Worm (Caenorhabditis elegans) whole organism, young adult: ENCODE data around the gene arr-1.

Source experiments
- B0019.2 ChIP-seq: fragments of 200-800 bp; sonication (Bioruptor generic); conservative IDR thresholded peaks from 2 replicates; pipeline ENCODE4 v1.3.6; 2022; ENCODE audit warnings: missing genetic modification reagents, missing genetic modification characterization, missing compliant biosample characterization
- B0035.1 ChIP-seq: sonication (generic microtip); optimal IDR thresholded peaks from 2 replicates; lab custom pipeline; 2016; ENCODE audit warnings: missing genetic modification characterization, mild to moderate bottlenecking, missing compliant biosample characterization, missing genotype, missing genetic modification reagents
- D2030.7 ChIP-seq: fragments of 200-800 bp; sonication (Bioruptor generic); IDR thresholded peaks from 2 replicates; pipeline ENCODE4 v1.3.6; 2022; ENCODE audit warnings: missing genetic modification reagents, missing genetic modification characterization, missing compliant biosample characterization
- F37B4.10 ChIP-seq: fragments of 200-800 bp; sonication (Bioruptor generic); IDR thresholded peaks from 2 replicates; pipeline ENCODE4 v1.3.6; 2022; ENCODE audit warnings: missing genetic modification characterization, missing compliant biosample characterization
- F52B5.7 ChIP-seq: sonication (generic microtip); optimal IDR thresholded peaks from 2 replicates; lab custom pipeline; 2016; ENCODE audit warnings: mild to moderate bottlenecking, missing genetic modification characterization, missing compliant biosample characterization
- F57C9.4 ChIP-seq: sonication (generic microtip); optimal IDR thresholded peaks from 2 replicates; lab custom pipeline; 2017; ENCODE audit warnings: mild to moderate bottlenecking, missing genetic modification characterization, missing compliant biosample characterization
- Y56A3A.18 ChIP-seq: fragments of 200-800 bp; sonication (Bioruptor generic); IDR thresholded peaks from 2 replicates; pipeline ENCODE4 v1.3.6; 2022; ENCODE audit warnings: missing genetic modification reagents, missing genetic modification characterization, missing compliant biosample characterization
- ZK185.1 ChIP-seq: sonication (generic microtip); optimal IDR thresholded peaks from 2 replicates; lab custom pipeline; 2016; ENCODE audit warnings: mild to moderate bottlenecking, missing genetic modification characterization, missing compliant biosample characterization; ENCODE audit not compliant: poor library complexity, severe bottlenecking
- akir-1 ChIP-seq: fragments of 200-800 bp; sonication (Bioruptor generic); optimal IDR thresholded peaks from 2 replicates; lab custom pipeline; 2018; ENCODE audit warnings: mild to moderate bottlenecking, missing genetic modification characterization, moderate library complexity, missing compliant biosample characterization
- attf-3 ChIP-seq: fragments of 200-800 bp; sonication (Bioruptor generic); conservative IDR thresholded peaks from 2 replicates; pipeline ENCODE4 v1.3.6; 2022; ENCODE audit warnings: missing genetic modification reagents, missing genetic modification characterization, missing compliant biosample characterization
- attf-5 ChIP-seq: fragments of 200-800 bp; sonication (Bioruptor generic); optimal IDR thresholded peaks from 2 replicates; lab custom pipeline; 2018; ENCODE audit warnings: mild to moderate bottlenecking, missing genetic modification characterization, missing compliant biosample characterization
- attf-6 ChIP-seq: fragments of 200-800 bp; sonication (Bioruptor generic); IDR thresholded peaks from 2 replicates; pipeline ENCODE4 v1.3.6; 2022; ENCODE audit warnings: missing genetic modification reagents, missing genetic modification characterization, missing compliant biosample characterization
- bed-1 ChIP-seq: fragments of 200-800 bp; sonication (Bioruptor generic); IDR thresholded peaks from 2 replicates; pipeline ENCODE4 v1.3.6; 2022; ENCODE audit warnings: missing genetic modification reagents, missing genetic modification characterization, missing compliant biosample characterization
- cebp-2 ChIP-seq: fragments of 200-800 bp; sonication (Bioruptor generic); IDR thresholded peaks from 2 replicates; pipeline ENCODE4 v1.3.6; 2022; ENCODE audit warnings: missing genetic modification characterization, missing compliant biosample characterization
- ceh-27 ChIP-seq: fragments of 200-800 bp; sonication (Bioruptor generic); optimal IDR thresholded peaks from 2 replicates; lab custom pipeline; 2018; ENCODE audit warnings: mild to moderate bottlenecking, missing genetic modification characterization, moderate library complexity, missing compliant biosample characterization
- ceh-79 ChIP-seq: sonication (generic microtip); optimal IDR thresholded peaks from 2 replicates; lab custom pipeline; 2017; ENCODE audit warnings: mild to moderate bottlenecking, missing genetic modification characterization, missing compliant biosample characterization
- die-1 ChIP-seq: sonication (generic microtip); optimal IDR thresholded peaks from 2 replicates; lab custom pipeline; 2016; ENCODE audit warnings: missing genotype, mild to moderate bottlenecking, missing genetic modification characterization, missing compliant biosample characterization
- dox-1 ChIP-seq: fragments of 200-800 bp; sonication (Bioruptor generic); IDR thresholded peaks from 2 replicates; pipeline ENCODE4 v1.3.6; 2022; ENCODE audit warnings: missing genetic modification reagents, missing genetic modification characterization, missing compliant biosample characterization
- dpff-1 ChIP-seq: sonication (generic microtip); optimal IDR thresholded peaks from 2 replicates; lab custom pipeline; 2017; ENCODE audit warnings: mild to moderate bottlenecking, missing genetic modification characterization, missing compliant biosample characterization
- dpl-1 ChIP-seq: fragments of 150-350 bp; optimal IDR thresholded peaks from 2 replicates; lab custom pipeline; 2014; ENCODE audit warnings: missing biosample characterization, missing genetic modification reagents, missing genetic modification characterization
- egrh-3 ChIP-seq: fragments of 200-800 bp; sonication (Bioruptor generic); IDR thresholded peaks from 2 replicates; pipeline ENCODE4 v1.3.6; 2022; ENCODE audit warnings: missing genetic modification reagents, missing genetic modification characterization, missing compliant biosample characterization
- hmg-1.2 ChIP-seq: fragments of 200-800 bp; sonication (Bioruptor generic); IDR thresholded peaks from 2 replicates; pipeline ENCODE4 v1.3.6; 2022; ENCODE audit warnings: missing genetic modification reagents, missing genetic modification characterization, missing compliant biosample characterization
- let-526 ChIP-seq: fragments of 200-800 bp; sonication (Bioruptor generic); IDR thresholded peaks from 2 replicates; pipeline ENCODE4 v1.3.6; 2022; ENCODE audit warnings: missing genetic modification reagents, missing genetic modification characterization, missing compliant biosample characterization
- lin-40 ChIP-seq: sonication (generic microtip); optimal IDR thresholded peaks from 2 replicates; lab custom pipeline; 2016; ENCODE audit warnings: missing genetic modification characterization, mild to moderate bottlenecking, missing compliant biosample characterization, missing genotype, missing genetic modification reagents
- lin-54 ChIP-seq: fragments of 200-800 bp; sonication (Bioruptor generic); optimal IDR thresholded peaks from 2 replicates; lab custom pipeline; 2018; ENCODE audit warnings: mild to moderate bottlenecking, missing genetic modification characterization, missing compliant biosample characterization
- madf-10 ChIP-seq: sonication (generic microtip); optimal IDR thresholded peaks from 2 replicates; lab custom pipeline; 2016; ENCODE audit warnings: mild to moderate bottlenecking, missing genetic modification characterization, missing compliant biosample characterization
- madf-3 ChIP-seq: fragments of 200-800 bp; sonication (Bioruptor generic); IDR thresholded peaks from 2 replicates; pipeline ENCODE4 v1.3.6; 2022; ENCODE audit warnings: missing genetic modification reagents, missing genetic modification characterization, missing compliant biosample characterization
- madf-8 ChIP-seq: fragments of 200-800 bp; sonication (Bioruptor generic); conservative IDR thresholded peaks from 2 replicates; pipeline ENCODE4 v1.3.6; 2022; ENCODE audit warnings: missing genetic modification reagents, missing genetic modification characterization, missing compliant biosample characterization
- mxl-1 ChIP-seq: sonication (generic microtip); optimal IDR thresholded peaks from 2 replicates; lab custom pipeline; 2016; ENCODE audit warnings: missing genetic modification characterization, missing compliant biosample characterization
- nhr-179 ChIP-seq: sonication (generic microtip); optimal IDR thresholded peaks from 2 replicates; lab custom pipeline; 2016; ENCODE audit warnings: mild to moderate bottlenecking, missing genetic modification characterization, missing compliant biosample characterization
- nhr-80 ChIP-seq: sonication (generic microtip); optimal IDR thresholded peaks from 2 replicates; lab custom pipeline; 2016; ENCODE audit warnings: missing genetic modification characterization, missing compliant biosample characterization
- pha-4 ChIP-seq: fragments of 150-350 bp; sonication (generic microtip); optimal IDR thresholded peaks from 2 replicates; lab custom pipeline; 2014; ENCODE audit warnings: missing biosample characterization, missing genetic modification reagents, missing genetic modification characterization
- sdz-38 ChIP-seq: sonication (generic microtip); optimal IDR thresholded peaks from 2 replicates; lab custom pipeline; 2016; ENCODE audit warnings: missing genotype, missing genetic modification characterization, missing compliant biosample characterization
- snpc-4 ChIP-seq, 5 experiments: fragments of 150-350 bp in 1 of 5; sonication (generic microtip) in 4 of 5; optimal IDR thresholded peaks; 2 replicates each; lab custom pipeline; 2014 to 2018; ENCODE audit warnings: missing genetic modification characterization in 5 of 5, missing biosample characterization in 3 of 5, antibody characterized with exemption in 2 of 5, mild to moderate bottlenecking in 2 of 5, missing compliant biosample characterization in 2 of 5, missing genotype in 2 of 5, moderate library complexity in 2 of 5, missing genetic modification reagents in 1 of 5
- tbx-9 ChIP-seq: sonication (generic microtip); optimal IDR thresholded peaks from 2 replicates; lab custom pipeline; 2016; ENCODE audit warnings: borderline replicate concordance, missing genetic modification characterization, inconsistent platforms, missing compliant biosample characterization
- unc-130 ChIP-seq: sonication (generic microtip); optimal IDR thresholded peaks from 2 replicates; lab custom pipeline; 2016; ENCODE audit warnings: missing genetic modification reagents, missing genetic modification characterization, missing compliant biosample characterization
- unc-62 ChIP-seq: fragments of 150-350 bp; optimal IDR thresholded peaks from 2 replicates; lab custom pipeline; 2014; ENCODE audit warnings: missing biosample characterization, missing genetic modification reagents, missing genetic modification characterization
- xnd-1 ChIP-seq: sonication (generic microtip); optimal IDR thresholded peaks from 2 replicates; lab custom pipeline; 2016; ENCODE audit warnings: missing genotype, missing genetic modification reagents, missing genetic modification characterization, missing compliant biosample characterization
- zfh-2 ChIP-seq: fragments of 200-800 bp; sonication (Bioruptor generic); conservative IDR thresholded peaks from 2 replicates; pipeline ENCODE4 v1.3.6; 2022; ENCODE audit warnings: missing genetic modification reagents, missing genetic modification characterization, missing compliant biosample characterization
- zim-3 ChIP-seq: sonication (generic microtip); optimal IDR thresholded peaks from 2 replicates; lab custom pipeline; 2017; ENCODE audit warnings: mild to moderate bottlenecking, missing genetic modification characterization, moderate library complexity, missing compliant biosample characterization
- ztf-22 ChIP-seq: fragments of 200-800 bp; sonication (Bioruptor generic); optimal IDR thresholded peaks from 2 replicates; lab custom pipeline; 2018; ENCODE audit warnings: mild to moderate bottlenecking, missing genetic modification characterization, moderate library complexity, missing compliant biosample characterization
- ztf-25 ChIP-seq: fragments of 200-800 bp; sonication (Bioruptor generic); IDR thresholded peaks from 2 replicates; pipeline ENCODE4 v1.3.6; 2022; ENCODE audit warnings: missing genetic modification reagents, missing genetic modification characterization, missing compliant biosample characterization
- ztf-6 ChIP-seq: fragments of 200-800 bp; sonication (Bioruptor generic); IDR thresholded peaks from 2 replicates; pipeline ENCODE4 v1.3.6; 2022; ENCODE audit warnings: missing genetic modification reagents, missing genetic modification characterization, missing compliant biosample characterization

The arr-1 gene

ce11 chrX:974499-975235 is 24.1 kb downstream of the arr-1 start, which contains the start of gene vps-45:
TSS of gene vps-45 (minus strand) at chrX:974848.
- TF ChIP-seq snpc-4 (GFP tag; optimal IDR thresholded peaks at IDR 0.05; lab: Kevin White, UChicago) (no peak), snpc-4 (tag; optimal IDR thresholded peaks at IDR 0.05; lab: Kevin White, UChicago) (peak in 2 of 4 experiments; percentile 80 to 82), nhr-179 (tag; lab: Kevin White, UChicago) (no peak), madf-10 (tag; lab: Kevin White, UChicago) (no peak), lin-40 (peak; percentile 8), zfh-2 (GFP tag; lab: Robert Waterston, UW) (peak; percentile 69), dox-1 (GFP tag; lab: Robert Waterston, UW) (no peak), hmg-1.2 (GFP tag; lab: Robert Waterston, UW) (peak; percentile 38), ceh-27 (GFP tag; lab: Kevin White, UChicago) (peak; percentile 41), xnd-1 (tag; lab: Kevin White, UChicago) (no peak), F37B4.10 (GFP tag; lab: Robert Waterston, UW) (no peak), ztf-6 (no peak), attf-5 (GFP tag; lab: Kevin White, UChicago) (peak; percentile 21), nhr-80 (tag; lab: Kevin White, UChicago) (peak; percentile 37), cebp-2 (no peak)
- TF ChIP-seq, all 124 proteins: peak for 7

ce11 chrX:975236-975535 is 24.6 kb downstream of the arr-1 start:
- TF ChIP-seq unc-130 (GFP tag; lab: Kevin White, UChicago): no peak
- TF ChIP-seq lin-54 (GFP tag; lab: Kevin White, UChicago): no peak
- no peak for TF ChIP-seq snpc-4 (GFP tag; optimal IDR thresholded peaks at IDR 0.05; lab: Kevin White, UChicago)
- peak in 2 of 4 experiments; percentile 62 to 72 for TF ChIP-seq snpc-4 (tag; optimal IDR thresholded peaks at IDR 0.05; lab: Kevin White, UChicago)
- no peak for TF ChIP-seq let-526 (GFP tag; lab: Robert Waterston, UW)
- no peak for TF ChIP-seq madf-3 (GFP tag; lab: Robert Waterston, UW)

ce11 chrX:977958-978686 is 27.5 kb downstream of the arr-1 start, which contains the start of gene abhd-3.2:
TSS of gene abhd-3.2 (minus strand) at chrX:978008.
- TF ChIP-seq ztf-22 (GFP tag; lab: Kevin White, UChicago) (peak; percentile 88), ceh-79 (no peak), ZK185.1 (tag; lab: Kevin White, UChicago) (no peak), dpl-1 (GFP tag; lab: Kevin White, UChicago) (no peak), attf-3 (GFP tag; lab: Robert Waterston, UW) (no peak), akir-1 (GFP tag; lab: Kevin White, UChicago) (no peak), egrh-3 (no peak), attf-5 (GFP tag; lab: Kevin White, UChicago) (no peak), unc-62 (GFP tag; lab: Kevin White, UChicago) (peak; percentile 66), nhr-80 (tag; lab: Kevin White, UChicago) (peak; percentile 98), lin-54 (GFP tag; lab: Kevin White, UChicago) (no peak), tbx-9 (no peak), F57C9.4 (tag; lab: Kevin White, UChicago) (no peak), dpff-1 (tag; lab: Kevin White, UChicago) (no peak), sdz-38 (no peak), D2030.7 (no peak), Y56A3A.18 (GFP tag; lab: Robert Waterston, UW) (no peak), B0019.2 (GFP tag; lab: Robert Waterston, UW) (no peak), ztf-25 (no peak), B0035.1 (tag; lab: Kevin White, UChicago) (no peak), madf-8 (no peak), attf-6 (GFP tag; lab: Robert Waterston, UW) (no peak), pha-4 (tag; lab: Kevin White, UChicago) (peak; percentile 81), mxl-1 (tag; lab: Kevin White, UChicago) (no peak), bed-1 (GFP tag; lab: Robert Waterston, UW) (no peak), F52B5.7 (tag; lab: Kevin White, UChicago) (no peak), die-1 (no peak), zim-3 (tag; lab: Kevin White, UChicago) (no peak)
